Worm (Caenorhabditis elegans) whole organism, L4/young adult: ENCODE results near the gene rrsr-1.

Source experiments
- dao-5 ChIP-seq: sonication (generic microtip); optimal IDR thresholded peaks from 2 replicates; lab custom pipeline; 2016; ENCODE audit warnings: missing genotype, missing genetic modification characterization, moderate library complexity, missing compliant biosample characterization
- him-1 ChIP-seq: sonication (generic microtip); optimal IDR thresholded peaks from 2 replicates; lab custom pipeline; 2016; ENCODE audit warnings: missing genotype, missing genetic modification reagents, missing genetic modification characterization, missing compliant biosample characterization

ce11 chrV:14448669-14449068 lies 23.9 kb upstream of the rrsr-1 start:
- TF ChIP-seq him-1 (tag; lab: Kevin White, UChicago) (no peak), dao-5 (tag; lab: Kevin White, UChicago) (no peak)
